Worm (Caenorhabditis elegans): ENCODE data around the gene nlp-49.

ce11 chrX:5903896-5904295 is 557 bp upstream of the nlp-49 start:
- TF ChIP-seq mep-1 (tag; optimal IDR thresholded peaks at IDR 0.05) (no peak), ces-1 (GFP tag; optimal IDR thresholded peaks at IDR 0.05) (no peak), Y75B8A.6 (GFP tag; IDR thresholded peaks at IDR 0.05) (no peak), lin-39 (tag; optimal IDR thresholded peaks at IDR 0.05) (no peak), jun-1 (tag; optimal IDR thresholded peaks at IDR 0.05) (no peak), mdl-1 (tag; optimal IDR thresholded peaks at IDR 0.05) (no peak), T20F7.1 (GFP tag; optimal IDR thresholded peaks at IDR 0.05) (no peak), nhr-28 (tag; optimal IDR thresholded peaks at IDR 0.05) (no peak), dmd-8 (GFP tag; IDR thresholded peaks at IDR 0.05) (no peak), nhr-237 (tag; optimal IDR thresholded peaks at IDR 0.05) (no peak), hif-1 (tag; optimal IDR thresholded peaks at IDR 0.05) (no peak)
